Worm (Caenorhabditis elegans) whole organism, L3 larva: ENCODE measurements around the gene F40G12.9.

ENCODE experiments used
- ama-1 ChIP-seq: fragments of 150-350 bp; optimal IDR thresholded peaks from 2 replicates; lab custom pipeline; 2018
- elt-3 ChIP-seq, 3 experiments: fragments of 150-350 bp in 1 of 3; sonication (generic microtip) in 2 of 3; optimal IDR thresholded peaks; 2 replicates in 2 of 3; 4 replicates in 1 of 3; lab custom pipeline; 2014 to 2017; ENCODE audit warnings: missing biosample characterization in 3 of 3, missing genetic modification characterization in 3 of 3
- fos-1 ChIP-seq: fragments of 150-350 bp; optimal IDR thresholded peaks from 2 replicates; lab custom pipeline; 2014; ENCODE audit warnings: missing biosample characterization, missing genetic modification characterization
- lin-15B ChIP-seq: fragments of 150-350 bp; optimal IDR thresholded peaks from 2 replicates; lab custom pipeline; 2014; ENCODE audit warnings: missing biosample characterization, missing genetic modification characterization
- mdl-1 ChIP-seq: fragments of 150-350 bp; optimal IDR thresholded peaks from 2 replicates; lab custom pipeline; 2014; ENCODE audit warnings: missing biosample characterization, missing genetic modification characterization
- nfya-1 ChIP-seq: sonication (generic microtip); optimal IDR thresholded peaks from 2 replicates; lab custom pipeline; 2017; ENCODE audit warnings: missing genetic modification characterization, mild to moderate bottlenecking, missing compliant biosample characterization, antibody characterized with exemption, moderate library complexity; ENCODE audit not compliant: insufficient read depth
- nhr-11 ChIP-seq: fragments of 150-350 bp; optimal IDR thresholded peaks from 2 replicates; lab custom pipeline; 2014; ENCODE audit warnings: missing biosample characterization, missing genetic modification characterization
- nhr-12 ChIP-seq: fragments of 150-350 bp; optimal IDR thresholded peaks from 2 replicates; lab custom pipeline; 2014; ENCODE audit warnings: missing biosample characterization, missing genetic modification characterization
- nhr-25 ChIP-seq: sonication (generic microtip); optimal IDR thresholded peaks from 2 replicates; lab custom pipeline; 2017; ENCODE audit warnings: missing biosample characterization, missing genetic modification characterization
- nhr-28 ChIP-seq: fragments of 150-350 bp; optimal IDR thresholded peaks from 2 replicates; lab custom pipeline; 2014; ENCODE audit warnings: missing biosample characterization, missing genetic modification characterization
- nhr-76 ChIP-seq: fragments of 150-350 bp; sonication (generic microtip); optimal IDR thresholded peaks from 5 replicates; lab custom pipeline; 2014; ENCODE audit warnings: missing biosample characterization, missing genetic modification characterization
- unc-62 ChIP-seq: fragments of 150-350 bp; sonication (generic microtip); optimal IDR thresholded peaks from 4 replicates; lab custom pipeline; 2014; ENCODE audit warnings: missing biosample characterization, missing genetic modification reagents, missing genetic modification characterization
- ztf-11 ChIP-seq: fragments of 150-350 bp; optimal IDR thresholded peaks from 2 replicates; lab custom pipeline; 2014; ENCODE audit warnings: missing biosample characterization, missing genetic modification characterization
- ztf-4 ChIP-seq: fragments of 150-350 bp; optimal IDR thresholded peaks from 2 replicates; lab custom pipeline; 2014; ENCODE audit warnings: missing biosample characterization, missing genetic modification characterization

- no peak for TF ChIP-seq elt-3 (tag; optimal IDR thresholded peaks at IDR 0.05; lab: Kevin White, UChicago)
- TF ChIP-seq fos-1 (tag; lab: Kevin White, UChicago), result no peak
- no peak for TF ChIP-seq nfya-1 (tag; lab: Kevin White, UChicago)
- no peak for TF ChIP-seq unc-62 (GFP tag; lab: Kevin White, UChicago)
- TF ChIP-seq ama-1 (lab: Kevin White, UChicago), result no peak
- TF ChIP-seq ztf-4, result no peak
- no peak for TF ChIP-seq nhr-28 (tag; lab: Kevin White, UChicago)
- TF ChIP-seq nhr-12 (tag; lab: Kevin White, UChicago), result no peak
- no peak for TF ChIP-seq nhr-25
- no peak for TF ChIP-seq nhr-76 (tag; lab: Kevin White, UChicago)
- TF ChIP-seq mdl-1 (tag; lab: Kevin White, UChicago), result no peak
- TF ChIP-seq lin-15B (tag; lab: Kevin White, UChicago), result no peak
- TF ChIP-seq nhr-11 (tag; lab: Kevin White, UChicago), result no peak
- no peak for TF ChIP-seq ztf-11 (tag; lab: Kevin White, UChicago)
These were observed 17.2 kb downstream of the F40G12.9 start, which contains the start of the genes spig-3 and F14D7.12 for ce11 chrV:14299569-14300064.
